Fruit fly (Drosophila melanogaster): ENCODE measurements around the gene GluProRS.

DNA sequence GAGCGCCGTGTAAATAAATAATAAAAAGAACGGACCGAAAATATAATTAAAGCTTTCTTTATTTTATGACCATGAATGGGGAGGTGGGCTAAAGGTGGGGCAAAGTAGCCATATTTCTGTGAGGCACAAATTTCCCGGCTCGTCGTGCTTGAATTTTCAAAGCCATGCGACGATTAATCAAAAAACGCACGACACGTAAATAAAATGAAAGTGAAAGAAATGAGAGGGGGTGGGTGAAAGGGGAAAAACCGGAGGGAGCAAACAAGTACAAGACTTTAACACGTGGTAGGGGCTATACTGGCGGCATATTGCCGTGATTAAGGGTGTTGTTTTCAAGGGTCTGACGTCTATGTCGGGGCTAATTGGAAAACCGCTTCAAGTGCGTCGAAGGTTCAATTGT is 43.0 kb upstream of the GluProRS start:
- TF ChIP-seq Mnt (GFP tag; optimal IDR thresholded peaks at IDR 0.05) (no peak), kay (GFP tag; ENCODE audit: borderline replicate concordance) (no peak)

Data from whole organism, adult.